Worm (Caenorhabditis elegans) whole organism, L4 larva: ENCODE data around the gene W04E12.2.
A peak's percentile ranks its signal among the peaks of the same experiment; 100 is the strongest.

Experiments used
- aha-1 ChIP-seq: fragments of 150-350 bp; peaks from one replicate; lab custom pipeline; 2014; ENCODE audit warnings: missing biosample characterization, missing genetic modification characterization
- arid-1 ChIP-seq: fragments of 200-800 bp; sonication (Bioruptor generic); conservative IDR thresholded peaks from 2 replicates; pipeline ENCODE4 v1.3.6; 2022; ENCODE audit warnings: missing genetic modification reagents, missing genetic modification characterization, missing compliant biosample characterization
- egl-27 ChIP-seq: sonication (generic microtip); optimal IDR thresholded peaks from 3 replicates; lab custom pipeline; 2017; ENCODE audit warnings: missing biosample characterization, missing genetic modification reagents, missing genetic modification characterization
- fos-1 ChIP-seq: fragments of 150-350 bp; optimal IDR thresholded peaks from 2 replicates; lab custom pipeline; 2014; ENCODE audit warnings: missing biosample characterization, missing genetic modification characterization
- nhr-76 ChIP-seq: fragments of 150-350 bp; optimal IDR thresholded peaks from 2 replicates; lab custom pipeline; 2014; ENCODE audit warnings: missing biosample characterization, missing genetic modification characterization
- snpc-4 ChIP-seq: fragments of 150-350 bp; optimal IDR thresholded peaks from 2 replicates; lab custom pipeline; 2014; ENCODE audit warnings: missing biosample characterization, missing genetic modification characterization
- unc-130 ChIP-seq: sonication (generic microtip); optimal IDR thresholded peaks from 2 replicates; lab custom pipeline; 2016; ENCODE audit warnings: missing genetic modification reagents, missing genetic modification characterization, missing compliant biosample characterization
- unc-62 ChIP-seq, 3 experiments: fragments of 150-350 bp in 1 of 3; sonication (generic microtip); optimal IDR thresholded peaks in 2 of 3; peaks in 1 of 3; 1 replicate in 1 of 3; 2 replicates in 2 of 3; lab custom pipeline; 2014 to 2017; ENCODE audit warnings: missing biosample characterization in 3 of 3, missing genetic modification characterization in 3 of 3, missing genetic modification reagents in 3 of 3, missing genotype in 1 of 3

DNA sequence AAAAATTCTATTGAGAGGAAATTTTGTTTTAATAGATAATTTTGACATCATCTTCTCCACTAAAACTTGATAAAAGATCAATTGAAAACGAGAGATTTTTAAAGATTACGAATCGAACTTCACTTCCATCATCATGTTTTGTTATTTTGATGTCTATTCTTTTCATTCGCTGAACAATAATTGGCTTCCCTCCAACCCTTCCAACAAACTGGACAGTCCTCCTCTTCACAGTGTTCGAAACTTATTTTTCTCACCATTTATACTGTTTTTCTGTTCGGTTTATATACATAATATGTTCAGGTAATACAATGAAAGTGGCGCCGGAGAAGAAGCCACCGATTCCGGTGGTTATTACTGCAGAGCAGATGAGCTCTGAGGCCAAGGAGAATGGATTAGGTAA is 19.8 kb upstream of the W04E12.2 start, which contains the start of gene M162.5:
- no peak for TF ChIP-seq unc-130 (GFP tag; lab: Kevin White, UChicago)
- no peak for TF ChIP-seq egl-27 (tag; lab: Kevin White, UChicago)
- no peak for TF ChIP-seq snpc-4 (tag; lab: Kevin White, UChicago)
- no peak for TF ChIP-seq unc-62 (GFP tag; optimal IDR thresholded peaks at IDR 0.05 in 1 of 2; lab: Kevin White, UChicago)
- no peak for TF ChIP-seq unc-62 (tag; optimal IDR thresholded peaks at IDR 0.05; lab: Kevin White, UChicago)
- TF ChIP-seq fos-1 (tag; lab: Kevin White, UChicago) = no peak
- no peak for TF ChIP-seq arid-1 (GFP tag; lab: Robert Waterston, UW)
- no peak for TF ChIP-seq nhr-76 (tag; lab: Kevin White, UChicago)
- TF ChIP-seq aha-1 (tag; lab: Kevin White, UChicago) = peak; percentile 42
